Worm (Caenorhabditis elegans) whole organism, mixed stage, embryonic: ENCODE data around the gene ZK1067.4.

ENCODE experiments used
- M03D4.4 ChIP-seq: sonication (generic microtip); optimal IDR thresholded peaks from 2 replicates; lab custom pipeline; 2017; ENCODE audit warnings: mild to moderate bottlenecking, missing genetic modification characterization, missing compliant biosample characterization
- bed-3 ChIP-seq: fragments of 200-800 bp; sonication (Bioruptor generic); optimal IDR thresholded peaks from 3 replicates; lab custom pipeline; 2018; ENCODE audit warnings: mild to moderate bottlenecking, missing genetic modification characterization, moderate library complexity, missing compliant biosample characterization
- ceh-39 ChIP-seq: fragments of 150-350 bp; optimal IDR thresholded peaks from 2 replicates; lab custom pipeline; 2014; ENCODE audit warnings: missing biosample characterization, missing genetic modification characterization
- ceh-43 ChIP-seq: fragments of 200-800 bp; sonication (Bioruptor generic); optimal IDR thresholded peaks from 2 replicates; lab custom pipeline; 2018; ENCODE audit warnings: mild to moderate bottlenecking, missing genetic modification characterization, moderate library complexity, missing compliant biosample characterization
- ceh-83 ChIP-seq: fragments of 200-800 bp; sonication (Bioruptor generic); optimal IDR thresholded peaks from 2 replicates; lab custom pipeline; 2018; ENCODE audit warnings: mild to moderate bottlenecking, missing genetic modification characterization, missing compliant biosample characterization
- ces-1 ChIP-seq: fragments of 150-350 bp; optimal IDR thresholded peaks from 2 replicates; lab custom pipeline; 2014; ENCODE audit warnings: missing biosample characterization, missing genetic modification reagents, missing genetic modification characterization
- drap-1 ChIP-seq: fragments of 200-800 bp; sonication (Bioruptor generic); optimal IDR thresholded peaks from 3 replicates; lab custom pipeline; 2018; ENCODE audit warnings: mild to moderate bottlenecking, missing genetic modification characterization, missing compliant biosample characterization
- elt-1 ChIP-seq: sonication (generic microtip); optimal IDR thresholded peaks from 2 replicates; lab custom pipeline; 2017; ENCODE audit warnings: missing genetic modification characterization, mild to moderate bottlenecking, missing compliant biosample characterization, antibody characterized with exemption, moderate library complexity, borderline replicate concordance; ENCODE audit not compliant: insufficient read depth
- elt-3 ChIP-seq: fragments of 150-350 bp; optimal IDR thresholded peaks from 2 replicates; lab custom pipeline; 2014; ENCODE audit warnings: missing biosample characterization, missing genetic modification characterization
- flh-1 ChIP-seq: fragments of 200-800 bp; sonication (Bioruptor generic); optimal IDR thresholded peaks from 2 replicates; lab custom pipeline; 2018; ENCODE audit warnings: mild to moderate bottlenecking, missing genetic modification characterization, moderate library complexity, missing compliant biosample characterization
- ham-2 ChIP-seq: fragments of 200-800 bp; sonication (Bioruptor generic); optimal IDR thresholded peaks from 2 replicates; lab custom pipeline; 2018; ENCODE audit warnings: mild to moderate bottlenecking, missing genetic modification characterization, missing compliant biosample characterization
- hlh-1 ChIP-seq: fragments of 150-350 bp; optimal IDR thresholded peaks from 2 replicates; lab custom pipeline; 2014; ENCODE audit warnings: missing biosample characterization, missing genetic modification reagents, missing genetic modification characterization
- lin-13 ChIP-seq: fragments of 150-350 bp; optimal IDR thresholded peaks from 2 replicates; lab custom pipeline; 2014; ENCODE audit warnings: missing biosample characterization, missing genetic modification characterization
- lin-32 ChIP-seq: fragments of 200-800 bp; sonication (Bioruptor generic); optimal IDR thresholded peaks from 2 replicates; lab custom pipeline; 2018; ENCODE audit warnings: mild to moderate bottlenecking, missing genetic modification characterization, missing compliant biosample characterization
- lsy-2 ChIP-seq: fragments of 150-350 bp; optimal IDR thresholded peaks from 2 replicates; lab custom pipeline; 2014; ENCODE audit warnings: missing biosample characterization, missing genetic modification characterization
- mab-5 ChIP-seq: fragments of 150-350 bp; optimal IDR thresholded peaks from 2 replicates; lab custom pipeline; 2014; ENCODE audit warnings: missing biosample characterization, missing genetic modification characterization
- mep-1 ChIP-seq: fragments of 150-350 bp; optimal IDR thresholded peaks from 2 replicates; lab custom pipeline; 2017; ENCODE audit warnings: missing biosample characterization, missing genetic modification reagents, missing genetic modification characterization, inconsistent platforms
- mls-2 ChIP-seq: sonication (generic microtip); optimal IDR thresholded peaks from 2 replicates; lab custom pipeline; 2016; ENCODE audit warnings: mild to moderate bottlenecking, missing genetic modification characterization, moderate library complexity, missing compliant biosample characterization
- nhr-12 ChIP-seq: fragments of 150-350 bp; optimal IDR thresholded peaks from 2 replicates; lab custom pipeline; 2014; ENCODE audit warnings: missing biosample characterization, missing genetic modification characterization
- nhr-237 ChIP-seq: fragments of 150-350 bp; optimal IDR thresholded peaks from 2 replicates; lab custom pipeline; 2014; ENCODE audit warnings: missing biosample characterization, missing genetic modification characterization
- nhr-28 ChIP-seq: fragments of 150-350 bp; optimal IDR thresholded peaks from 2 replicates; lab custom pipeline; 2014; ENCODE audit warnings: missing biosample characterization, missing genetic modification characterization
- nhr-76 ChIP-seq: sonication (generic microtip); optimal IDR thresholded peaks from 2 replicates; lab custom pipeline; 2017; ENCODE audit warnings: missing biosample characterization, missing genetic modification characterization
- pha-4 ChIP-seq: fragments of 150-350 bp; optimal IDR thresholded peaks from 2 replicates; lab custom pipeline; 2018; ENCODE audit warnings: missing biosample characterization, missing genetic modification reagents, missing genetic modification characterization
- sptf-1 ChIP-seq: sonication (generic microtip); optimal IDR thresholded peaks from 2 replicates; lab custom pipeline; 2017; ENCODE audit warnings: mild to moderate bottlenecking, missing genetic modification characterization, moderate library complexity, missing compliant biosample characterization
- tbx-8 ChIP-seq: fragments of 200-800 bp; sonication (Bioruptor generic); optimal IDR thresholded peaks from 2 replicates; lab custom pipeline; 2018; ENCODE audit warnings: mild to moderate bottlenecking, missing genetic modification characterization, moderate library complexity, missing compliant biosample characterization
- unc-120 ChIP-seq: sonication (generic microtip); optimal IDR thresholded peaks from 2 replicates; lab custom pipeline; 2017; ENCODE audit warnings: missing genetic modification characterization, missing compliant biosample characterization; ENCODE audit not compliant: poor library complexity, severe bottlenecking
- unc-39 ChIP-seq: fragments of 150-350 bp; optimal IDR thresholded peaks from 2 replicates; lab custom pipeline; 2014; ENCODE audit warnings: missing biosample characterization, missing genetic modification characterization
- unc-62 ChIP-seq: fragments of 150-350 bp; optimal IDR thresholded peaks from 2 replicates; lab custom pipeline; 2014; ENCODE audit warnings: missing biosample characterization, missing genetic modification reagents, missing genetic modification characterization
- zip-8 ChIP-seq: fragments of 150-350 bp; optimal IDR thresholded peaks from 2 replicates; lab custom pipeline; 2014; ENCODE audit warnings: missing biosample characterization, missing genetic modification characterization
- ztf-11 ChIP-seq: fragments of 150-350 bp; optimal IDR thresholded peaks from 2 replicates; lab custom pipeline; 2014; ENCODE audit warnings: missing biosample characterization, missing genetic modification characterization

The ZK1067.4 gene

DNA sequence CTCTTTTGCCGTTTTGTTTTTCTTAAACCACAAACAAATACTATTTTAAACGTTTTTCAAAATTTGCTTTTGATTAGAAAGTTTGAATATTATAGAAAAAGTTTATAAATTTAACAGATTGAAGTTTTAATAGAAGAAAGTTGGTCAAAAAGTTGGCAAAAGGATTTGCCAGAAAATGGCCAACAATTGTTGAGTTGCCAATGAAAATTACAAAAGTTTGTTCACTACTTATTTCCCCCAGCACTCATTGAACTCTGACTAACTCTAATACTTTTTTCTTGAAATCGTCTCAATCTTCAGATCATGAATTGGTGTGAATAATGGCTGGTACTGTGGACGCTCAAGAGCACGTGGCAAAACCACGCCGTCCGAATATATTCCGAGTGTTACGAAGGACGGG is at the start of gene ZK1067.4:
Gene ZK1067.4 (plus strand): TSS at position 301 of the 400 bp plus-strand sequence.
- TF ChIP-seq nhr-12 (tag; lab: Kevin White, UChicago) (no peak), unc-39 (tag; lab: Kevin White, UChicago) (no peak), unc-120 (tag; lab: Kevin White, UChicago) (no peak), lin-13 (tag; lab: Kevin White, UChicago) (no peak), zip-8 (no peak), elt-1 (tag; lab: Kevin White, UChicago) (no peak), ceh-39 (tag; lab: Kevin White, UChicago) (no peak), nhr-76 (tag; lab: Kevin White, UChicago) (no peak), mab-5 (tag; lab: Kevin White, UChicago) (no peak)

- TF ChIP-seq sptf-1 (tag; lab: Kevin White, UChicago): no peak
- peak; percentile 42 for TF ChIP-seq elt-3 (tag; lab: Kevin White, UChicago)
These were observed 49.2 kb upstream of the ZK1067.4 start, which contains the start of gene rhy-1 for ce11 chrII:9161023-9161422. rhy-1 (plus strand) TSS chrII:9161379.

DNA sequence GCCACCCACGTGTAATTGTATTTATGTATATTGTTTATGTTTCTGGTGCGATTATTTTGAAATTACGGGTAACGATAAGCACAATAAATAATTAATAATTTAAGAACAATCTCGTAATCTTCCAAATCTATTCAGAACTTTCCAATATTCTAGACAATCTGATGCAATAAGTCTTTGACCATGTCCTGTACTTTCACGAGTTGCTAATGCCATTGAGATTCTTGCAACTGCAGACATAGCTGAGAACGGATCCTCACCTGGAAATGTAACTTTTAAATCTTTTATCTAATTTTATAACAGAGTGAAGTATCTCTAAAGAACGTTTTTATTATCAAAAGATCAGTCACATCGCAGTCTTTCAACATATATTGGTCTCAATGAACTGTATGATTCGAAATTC is 46.8 kb upstream of the ZK1067.4 start:
- TF ChIP-seq lin-13 (tag; lab: Kevin White, UChicago) (no peak), elt-1 (tag; lab: Kevin White, UChicago) (no peak), hlh-1 (tag; lab: Kevin White, UChicago) (no peak), unc-120 (tag; lab: Kevin White, UChicago) (no peak), ceh-83 (no peak), pha-4 (tag; lab: Kevin White, UChicago) (no peak), M03D4.4 (no peak), lin-32 (no peak), tbx-8 (no peak)

- peak; percentile 43 for TF ChIP-seq ces-1 (GFP tag; lab: Kevin White, UChicago)
- no peak for TF ChIP-seq drap-1 (GFP tag; lab: Kevin White, UChicago)
These were observed 44.3 kb upstream of the ZK1067.4 start, which contains the start of gene W07A12.8 for ce11 chrII:9165762-9166460. W07A12.8 (minus strand) TSS chrII:9165812.

DNA sequence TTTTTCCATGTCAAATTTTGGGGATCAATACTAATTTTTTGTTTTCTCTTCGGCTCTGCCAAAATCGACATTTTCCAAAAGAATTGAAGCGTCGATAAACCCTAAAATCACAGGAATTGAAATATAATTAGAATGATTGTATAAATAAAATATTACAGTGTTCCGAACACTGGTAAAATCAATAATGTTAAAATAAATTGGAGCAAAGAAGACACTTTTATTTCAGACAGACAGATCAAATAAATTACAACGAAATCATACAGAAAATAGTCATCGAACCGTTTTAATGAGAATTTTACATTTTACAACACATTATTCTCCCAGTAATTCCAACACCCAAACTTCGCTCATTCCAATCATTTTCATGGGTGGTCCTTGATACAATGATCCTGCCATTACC is 42.4 kb upstream of the ZK1067.4 start, which contains the start of gene T23G7.3:
Gene T23G7.3 (minus strand): TSS at position 101 of the 400 bp plus-strand sequence.
- TF ChIP-seq flh-1 (GFP tag; lab: Kevin White, UChicago): no peak
- TF ChIP-seq tbx-8: no peak
- no peak for TF ChIP-seq mep-1 (tag; lab: Kevin White, UChicago)

- peak; percentile 24 for TF ChIP-seq lsy-2 (tag; lab: Kevin White, UChicago)
- peak; percentile 71 for TF ChIP-seq mep-1 (tag; lab: Kevin White, UChicago)
- TF ChIP-seq unc-62 (GFP tag; lab: Kevin White, UChicago): no peak
These were observed 40.7 kb upstream of the ZK1067.4 start, which contains the start of gene dpl-1 for ce11 chrII:9169450-9169960. dpl-1 (plus strand) TSS chrII:9169910.

ce11 chrII:9170048-9170447 is 40.1 kb upstream of the ZK1067.4 start:
- no peak for TF ChIP-seq ceh-83
- no peak for TF ChIP-seq elt-3 (tag; lab: Kevin White, UChicago)
- TF ChIP-seq nhr-237 (tag; lab: Kevin White, UChicago): no peak
- TF ChIP-seq M03D4.4: no peak
- TF ChIP-seq bed-3 (GFP tag; lab: Kevin White, UChicago): no peak
- no peak for TF ChIP-seq nhr-76 (tag; lab: Kevin White, UChicago)
- TF ChIP-seq mls-2 (tag; lab: Kevin White, UChicago): no peak
- no peak for TF ChIP-seq nhr-12 (tag; lab: Kevin White, UChicago)
- no peak for TF ChIP-seq ceh-43 (GFP tag; lab: Kevin White, UChicago)
- no peak for TF ChIP-seq nhr-28
- no peak for TF ChIP-seq lin-13 (tag; lab: Kevin White, UChicago)
- TF ChIP-seq unc-39 (tag; lab: Kevin White, UChicago): no peak
- no peak for TF ChIP-seq mep-1 (tag; lab: Kevin White, UChicago)
- no peak for TF ChIP-seq tbx-8
- no peak for TF ChIP-seq drap-1 (GFP tag; lab: Kevin White, UChicago)
- TF ChIP-seq ham-2 (GFP tag; lab: Kevin White, UChicago): no peak
- TF ChIP-seq ztf-11 (tag; lab: Kevin White, UChicago): no peak
- TF ChIP-seq lin-32: no peak
